Worm (Caenorhabditis elegans): Measurements from ENCODE around the gene ugt-29.

DNA sequence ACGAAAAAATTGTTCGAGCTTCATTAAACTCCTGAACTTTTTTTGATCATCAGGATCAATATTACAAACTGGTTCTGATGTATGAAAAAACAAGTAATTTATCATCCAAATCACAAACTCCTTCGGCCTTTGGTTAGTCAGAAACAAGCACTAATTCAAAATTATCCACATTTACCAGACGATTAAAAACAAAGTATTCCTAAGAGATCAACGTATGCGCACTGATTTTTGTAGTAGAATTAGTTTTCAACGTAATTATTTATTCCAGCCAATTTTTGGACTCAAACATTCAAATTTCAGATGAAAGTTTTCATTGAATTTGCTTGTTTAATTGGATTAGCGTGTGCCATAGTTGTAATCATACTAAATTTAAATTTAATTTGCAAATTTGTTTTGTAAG lies 7.5 kb upstream of the ugt-29 start, which contains the start of gene srbc-38:
- TF ChIP-seq C08G9.2 (tag; optimal IDR thresholded peaks at IDR 0.05) (no peak), rnt-1 (tag; optimal IDR thresholded peaks at IDR 0.05) (no peak), ceh-31 (tag; optimal IDR thresholded peaks at IDR 0.05) (no peak), pros-1 (tag; optimal IDR thresholded peaks at IDR 0.05) (no peak), ceh-45 (GFP tag; IDR thresholded peaks at IDR 0.05) (no peak), nhr-232 (tag; optimal IDR thresholded peaks at IDR 0.05) (no peak), lin-11 (tag; optimal IDR thresholded peaks at IDR 0.05) (no peak), ahr-1 (tag; optimal IDR thresholded peaks at IDR 0.05) (no peak)
